Fruit fly (Drosophila melanogaster) whole organism, adult: ENCODE results near the gene Mps1.
A peak's percentile ranks its signal among the peaks of the same experiment; 100 is the strongest.

Experiments
- CG11617 ChIP-seq: fragments of 200-800 bp; sonication (Bioruptor generic); optimal IDR thresholded peaks from 2 replicates; lab custom pipeline; 2017; ENCODE audit warnings: mild to moderate bottlenecking, missing biosample characterization, missing genetic modification reagents, missing genetic modification characterization
- CG12768 ChIP-seq: fragments of 200-800 bp; sonication (Bioruptor generic); optimal IDR thresholded peaks from 2 replicates; lab custom pipeline; 2017; ENCODE audit warnings: missing biosample characterization, missing genetic modification characterization, mild to moderate bottlenecking, moderate library complexity, missing genetic modification reagents
- CG14711 ChIP-seq: fragments of 200-800 bp; sonication (Bioruptor generic); optimal IDR thresholded peaks from 2 replicates; lab custom pipeline; 2018; ENCODE audit warnings: missing biosample characterization, mild to moderate bottlenecking, missing genetic modification characterization, moderate library complexity
- CG1620 ChIP-seq: fragments of 200-800 bp; sonication (Bioruptor generic); optimal IDR thresholded peaks from 2 replicates; lab custom pipeline; 2016; ENCODE audit warnings: missing biosample characterization, missing genetic modification characterization
- CG33017 ChIP-seq: fragments of 200-800 bp; sonication (Bioruptor generic); optimal IDR thresholded peaks from 2 replicates; lab custom pipeline; 2018; ENCODE audit warnings: missing biosample characterization, mild to moderate bottlenecking, missing genetic modification characterization, moderate library complexity
- CG5204 ChIP-seq: fragments of 200-800 bp; sonication (Bioruptor generic); optimal IDR thresholded peaks from 2 replicates; lab custom pipeline; 2016; ENCODE audit warnings: missing biosample characterization, missing genetic modification characterization
- CG7045 ChIP-seq: fragments of 200-800 bp; sonication (Bioruptor generic); optimal IDR thresholded peaks from 2 replicates; lab custom pipeline; 2017; ENCODE audit warnings: missing biosample characterization, mild to moderate bottlenecking, missing genetic modification characterization
- CG7101 ChIP-seq: fragments of 200-800 bp; sonication (Bioruptor generic); optimal IDR thresholded peaks from 2 replicates; lab custom pipeline; 2018; ENCODE audit warnings: missing biosample characterization, mild to moderate bottlenecking, missing genetic modification characterization, moderate library complexity
- Clk ChIP-seq: fragments of 200-800 bp; sonication (Bioruptor generic); optimal IDR thresholded peaks from 2 replicates; lab custom pipeline; 2017; ENCODE audit warnings: missing biosample characterization, missing genetic modification characterization
- Crg-1 ChIP-seq: fragments of 200-800 bp; sonication (Bioruptor generic); optimal IDR thresholded peaks from 2 replicates; lab custom pipeline; 2016; ENCODE audit warnings: missing biosample characterization, missing genetic modification characterization
- Hr96 ChIP-seq: fragments of 200-800 bp; sonication (Bioruptor generic); optimal IDR thresholded peaks from 2 replicates; lab custom pipeline; 2016; ENCODE audit warnings: missing biosample characterization, missing genetic modification characterization
- Mnt ChIP-seq: fragments of 200-800 bp; sonication (Bioruptor generic); optimal IDR thresholded peaks from 2 replicates; lab custom pipeline; 2016; ENCODE audit warnings: missing biosample characterization, mild to moderate bottlenecking, missing genetic modification characterization
- bab1 ChIP-seq: fragments of 200-800 bp; sonication (Bioruptor generic); optimal IDR thresholded peaks from 3 replicates; lab custom pipeline; 2019; ENCODE audit warnings: missing biosample characterization, mild to moderate bottlenecking, missing genetic modification characterization, moderate library complexity
- cic ChIP-seq: fragments of 200-800 bp; sonication (Bioruptor generic); optimal IDR thresholded peaks from 2 replicates; lab custom pipeline; 2017; ENCODE audit warnings: missing biosample characterization, mild to moderate bottlenecking, missing genetic modification characterization, moderate library complexity
- cnc ChIP-seq, 2 experiments: fragments of >200 bp; optimal IDR thresholded peaks; 2 replicates each; lab custom pipeline; 2017
- kay ChIP-seq: fragments of 200-800 bp; sonication (Bioruptor generic); peaks from one replicate; lab custom pipeline; 2016; ENCODE audit warnings: missing biosample characterization, missing genetic modification characterization, borderline replicate concordance
- ovo ChIP-seq: fragments of 200-800 bp; sonication (Bioruptor generic); optimal IDR thresholded peaks from 2 replicates; lab custom pipeline; 2016; ENCODE audit warnings: missing biosample characterization, missing genetic modification characterization
- pad ChIP-seq: fragments of 200-800 bp; sonication (Bioruptor generic); optimal IDR thresholded peaks from 3 replicates; lab custom pipeline; 2017; ENCODE audit warnings: missing biosample characterization, missing genetic modification characterization, mild to moderate bottlenecking, moderate library complexity, missing genetic modification reagents
- tj ChIP-seq: fragments of 200-800 bp; sonication (Bioruptor generic); optimal IDR thresholded peaks from 3 replicates; lab custom pipeline; 2017; ENCODE audit warnings: missing biosample characterization, mild to moderate bottlenecking, missing genetic modification characterization, moderate library complexity
- toe ChIP-seq: fragments of 200-800 bp; sonication (Bioruptor generic); optimal IDR thresholded peaks from 2 replicates; lab custom pipeline; 2016; ENCODE audit warnings: missing biosample characterization, missing genetic modification characterization

The Mps1 gene

DNA sequence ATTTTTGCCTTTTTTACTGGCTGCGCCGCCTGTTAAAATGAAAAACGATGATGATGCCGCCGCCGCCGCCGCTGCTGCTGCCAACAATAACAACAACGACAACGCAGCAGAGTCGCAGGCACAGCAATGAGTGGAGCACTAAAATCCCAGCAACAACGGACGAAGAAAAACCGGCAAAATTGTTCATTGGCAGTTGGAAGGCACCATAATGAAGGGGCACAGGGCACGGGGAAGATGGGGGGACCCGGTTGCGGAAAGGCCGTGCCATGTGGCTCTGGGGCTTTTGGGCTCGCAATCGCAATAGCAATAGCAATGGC is 33.4 kb downstream of the Mps1 start:
- TF ChIP-seq CG12768 (GFP tag; lab: Kevin White, UChicago) (no peak), cic (GFP tag; lab: Kevin White, UChicago) (no peak), cnc (optimal IDR thresholded peaks at IDR 0.05; lab: Kevin White, UChicago) (no peak), tj (GFP tag; lab: Kevin White, UChicago) (peak; percentile 60), ovo (GFP tag; lab: Kevin White, UChicago) (no peak), CG7101 (no peak), Hr96 (GFP tag; lab: Kevin White, UChicago) (no peak)

DNA sequence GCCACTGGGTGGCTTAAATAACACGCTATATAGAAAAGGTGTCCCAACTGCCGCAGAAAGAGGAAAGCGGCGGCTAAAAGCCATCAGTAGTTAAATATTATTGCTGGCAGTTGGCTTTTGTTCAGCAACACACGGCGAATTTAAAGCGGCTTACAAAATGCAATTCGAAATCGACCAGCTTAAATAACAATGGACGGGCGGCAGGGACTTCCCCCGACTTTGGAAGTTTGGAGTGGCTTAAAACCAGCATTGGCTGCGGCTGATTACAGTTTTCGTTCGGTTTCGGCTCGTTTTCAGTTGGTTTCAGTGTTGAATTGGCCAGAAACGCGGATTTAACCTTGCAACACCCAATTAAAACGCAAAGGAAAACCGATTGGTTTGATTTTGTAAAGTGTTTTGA is 34.1 kb downstream of the Mps1 start:
- TF ChIP-seq CG14711 (tag; lab: Kevin White, UChicago) (no peak), cnc (optimal IDR thresholded peaks at IDR 0.05; lab: Kevin White, UChicago) (no peak), CG12768 (GFP tag; lab: Kevin White, UChicago) (no peak), Mnt (no peak), CG7101 (no peak), kay (GFP tag; lab: Kevin White, UChicago) (no peak), CG33017 (tag; lab: Kevin White, UChicago) (no peak), CG5204 (GFP tag; lab: Kevin White, UChicago) (no peak), cic (GFP tag; lab: Kevin White, UChicago) (no peak), bab1 (GFP tag; lab: Kevin White, UChicago) (no peak), ovo (GFP tag; lab: Kevin White, UChicago) (no peak), Crg-1 (GFP tag; lab: Kevin White, UChicago) (no peak), tj (GFP tag; lab: Kevin White, UChicago) (no peak), CG1620 (GFP tag; lab: Kevin White, UChicago) (no peak), CG7045 (no peak), toe (no peak), CG11617 (GFP tag; lab: Kevin White, UChicago) (no peak), Hr96 (GFP tag; lab: Kevin White, UChicago) (no peak), Clk (GFP tag; lab: Kevin White, UChicago) (no peak)

DNA sequence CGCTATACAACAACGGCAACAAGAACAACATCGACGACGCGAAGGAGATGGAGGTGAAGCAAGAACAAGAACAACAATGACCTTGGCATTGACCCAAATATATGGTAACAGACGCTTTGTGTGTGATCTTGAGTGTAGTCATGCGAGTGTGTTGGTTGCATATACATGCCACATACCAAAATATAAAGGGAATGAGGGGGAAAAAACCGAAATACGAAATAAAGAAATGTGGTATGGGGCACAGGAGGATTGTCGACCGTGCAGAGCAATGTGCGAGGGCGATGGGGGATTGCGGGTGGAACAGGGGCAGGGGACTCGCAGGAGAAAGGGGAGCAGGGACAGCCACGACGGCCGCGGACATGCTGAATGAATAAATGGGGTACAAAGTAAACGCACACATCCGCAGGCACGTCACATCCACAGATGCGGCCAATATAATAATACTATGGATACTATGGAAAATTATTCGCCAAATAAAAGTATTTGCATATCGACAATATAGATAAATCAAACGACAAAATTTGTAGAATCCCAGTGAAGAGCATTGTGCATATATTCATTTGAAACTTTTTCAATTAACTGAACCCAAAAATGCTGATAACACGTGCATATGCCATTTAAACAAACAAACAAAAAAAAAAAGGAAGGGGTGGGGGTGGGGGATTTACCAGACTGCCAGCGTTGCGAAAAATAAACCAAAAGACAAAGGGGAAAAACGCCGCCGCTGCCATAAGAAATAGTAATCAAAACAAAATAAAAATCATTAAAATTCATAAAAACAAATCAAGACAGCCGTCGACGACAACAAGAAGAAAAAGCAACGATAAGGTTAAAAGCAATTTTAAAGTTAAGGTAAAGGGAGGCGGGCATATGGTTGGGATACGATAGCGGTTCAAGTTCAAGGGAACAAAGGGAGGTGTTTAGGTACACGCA is 35.1 kb downstream of the Mps1 start:
- TF ChIP-seq tj (GFP tag; lab: Kevin White, UChicago) (peak; percentile 98), pad (GFP tag; lab: Kevin White, UChicago) (peak; percentile 11), Mnt (peak; percentile 53), kay (GFP tag; lab: Kevin White, UChicago) (no peak)

DNA sequence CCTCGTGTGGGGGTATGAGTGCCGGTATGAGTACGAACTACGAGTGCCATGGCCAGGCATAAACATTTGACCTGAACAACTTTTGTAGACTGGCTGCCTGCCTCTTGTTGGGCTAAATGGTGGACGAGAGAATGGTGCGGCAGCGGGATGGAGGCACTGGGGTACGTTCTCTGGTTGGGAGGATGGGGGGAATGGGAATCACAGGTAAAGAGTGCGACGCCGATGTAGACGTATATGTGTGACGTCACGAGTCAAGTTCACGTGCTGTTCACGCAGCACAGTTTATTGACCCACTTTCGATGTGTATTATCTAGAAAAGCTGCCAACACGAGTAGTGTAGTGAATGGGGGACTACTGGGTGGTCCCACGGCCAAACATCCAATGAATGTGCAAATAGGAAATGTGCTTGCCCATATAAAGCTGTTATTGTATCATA is 35.9 kb downstream of the Mps1 start:
- TF ChIP-seq CG7045 (no peak), bab1 (GFP tag; lab: Kevin White, UChicago) (no peak), cic (GFP tag; lab: Kevin White, UChicago) (peak; percentile 64), pad (GFP tag; lab: Kevin White, UChicago) (no peak)

DNA sequence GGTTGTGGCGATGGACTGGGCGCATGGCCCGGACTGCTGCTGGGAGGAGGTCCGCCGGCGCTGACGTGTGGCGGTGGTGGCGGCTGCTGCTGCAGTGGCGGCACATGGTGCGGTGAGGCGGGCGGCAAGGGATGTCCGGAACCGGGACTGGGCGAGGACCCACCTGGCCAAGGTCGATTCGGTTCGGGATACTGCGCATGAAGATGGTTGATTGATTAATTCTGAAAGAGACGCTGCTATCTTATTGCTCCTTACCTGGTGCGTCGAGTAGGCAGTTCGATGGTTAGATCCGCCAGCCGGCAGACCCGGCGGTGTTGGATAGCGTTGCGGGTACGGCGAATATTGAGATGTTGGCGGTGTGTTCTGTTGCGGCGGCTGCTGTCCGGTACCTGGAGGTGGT is 36.7 kb downstream of the Mps1 start:
- no peak for TF ChIP-seq pad (GFP tag; lab: Kevin White, UChicago)
- no peak for TF ChIP-seq Hr96 (GFP tag; lab: Kevin White, UChicago)
- TF ChIP-seq tj (GFP tag; lab: Kevin White, UChicago), result no peak
- no peak for TF ChIP-seq Crg-1 (GFP tag; lab: Kevin White, UChicago)
- TF ChIP-seq CG7045, result no peak
- TF ChIP-seq cnc (optimal IDR thresholded peaks at IDR 0.05; lab: Kevin White, UChicago), result no peak
- no peak for TF ChIP-seq CG14711 (tag; lab: Kevin White, UChicago)
- TF ChIP-seq ovo (GFP tag; lab: Kevin White, UChicago), result no peak
- no peak for TF ChIP-seq Clk (GFP tag; lab: Kevin White, UChicago)
- TF ChIP-seq Mnt, result no peak
- TF ChIP-seq CG33017 (tag; lab: Kevin White, UChicago), result no peak
- no peak for TF ChIP-seq toe
- TF ChIP-seq CG5204 (GFP tag; lab: Kevin White, UChicago), result no peak
- TF ChIP-seq CG7101, result no peak
- TF ChIP-seq kay (GFP tag; lab: Kevin White, UChicago), result no peak
- TF ChIP-seq CG11617 (GFP tag; lab: Kevin White, UChicago), result no peak
- no peak for TF ChIP-seq bab1 (GFP tag; lab: Kevin White, UChicago)
- no peak for TF ChIP-seq CG12768 (GFP tag; lab: Kevin White, UChicago)

DNA sequence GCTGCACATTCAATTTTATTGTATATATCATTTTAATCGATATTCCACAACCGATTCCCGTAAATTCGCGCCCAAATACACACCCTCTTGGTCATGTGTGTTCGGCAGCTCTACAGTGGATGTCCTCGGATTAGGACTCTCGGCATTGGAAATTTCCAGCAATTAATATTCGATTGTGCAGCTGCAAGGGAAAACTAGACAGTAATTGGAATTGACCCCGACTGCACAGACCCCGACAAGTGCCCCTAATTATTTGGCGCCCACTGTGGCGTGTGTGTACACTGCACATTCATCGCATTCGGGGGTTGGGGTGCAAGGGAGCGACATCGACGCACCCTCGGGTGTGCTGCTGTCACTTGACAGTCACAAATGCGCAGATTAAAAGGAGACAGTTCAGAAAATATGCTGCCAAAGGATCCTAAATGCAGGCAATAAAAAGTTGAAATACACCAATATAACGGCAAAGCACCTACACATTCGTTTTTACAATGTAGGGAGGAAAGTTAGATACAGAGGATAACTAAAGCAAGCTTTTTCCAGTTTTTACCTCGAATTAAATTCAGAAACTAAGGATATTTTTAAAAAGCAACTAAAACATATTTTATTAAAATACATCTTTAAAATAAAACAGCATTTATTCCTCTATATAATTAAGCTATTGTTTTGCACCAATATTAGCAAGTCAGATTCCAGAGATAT is 37.9 kb downstream of the Mps1 start:
- TF ChIP-seq ovo (GFP tag; lab: Kevin White, UChicago) (no peak), tj (GFP tag; lab: Kevin White, UChicago) (no peak), CG5204 (GFP tag; lab: Kevin White, UChicago) (no peak), cnc (optimal IDR thresholded peaks at IDR 0.05; lab: Kevin White, UChicago) (no peak), CG11617 (GFP tag; lab: Kevin White, UChicago) (no peak), Clk (GFP tag; lab: Kevin White, UChicago) (no peak)
